Worm (Caenorhabditis elegans): Measurements from ENCODE around the gene mttu-1.
A peak's percentile ranks its signal among the peaks of the same experiment; 100 is the strongest.

mttu-1 gene

DNA sequence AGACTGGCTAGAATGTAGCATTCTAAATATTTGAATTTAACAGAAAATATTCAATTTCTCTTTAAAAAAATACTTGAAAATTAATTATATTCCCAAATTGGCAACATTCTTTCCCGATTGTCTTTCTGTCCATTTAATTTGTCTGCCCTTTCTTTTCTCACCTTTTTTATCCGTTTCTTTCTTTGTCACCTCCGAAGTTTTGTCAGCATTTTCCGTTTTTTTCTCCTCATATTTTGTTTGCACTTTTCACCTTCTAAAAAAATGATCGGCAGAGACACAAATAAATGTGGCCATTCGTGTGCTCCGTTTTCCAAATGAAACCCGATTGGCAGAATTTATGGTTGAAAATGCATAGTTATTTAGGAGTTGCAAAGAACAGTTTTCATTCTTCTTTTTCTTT, 19.4 kb upstream of the mttu-1 start:
- TF ChIP-seq W03F9.2 (tag; optimal IDR thresholded peaks at IDR 0.05) (no peak), dao-5 (tag; optimal IDR thresholded peaks at IDR 0.05) (no peak), him-1 (tag; optimal IDR thresholded peaks at IDR 0.05) (no peak)

DNA sequence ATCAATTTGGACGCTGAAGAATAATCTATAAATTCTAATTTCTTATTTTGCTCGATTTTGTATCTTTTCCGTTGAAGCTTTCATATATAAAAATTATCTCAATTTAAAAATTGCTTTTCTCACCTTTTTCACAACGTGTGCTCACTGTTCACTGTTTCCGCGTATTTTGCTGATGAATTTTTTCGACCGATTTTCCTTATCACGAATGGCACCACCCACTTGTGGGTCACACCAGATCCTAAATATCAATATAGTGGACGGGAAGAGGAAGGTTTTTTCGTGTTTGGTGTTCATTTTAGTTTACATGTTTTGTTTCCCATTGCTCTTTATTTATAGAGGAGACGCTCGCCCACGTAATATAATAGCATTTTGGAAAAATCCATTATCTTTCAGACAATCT, 19.0 kb upstream of the mttu-1 start:
- TF ChIP-seq him-1 (tag; optimal IDR thresholded peaks at IDR 0.05), result no peak

DNA sequence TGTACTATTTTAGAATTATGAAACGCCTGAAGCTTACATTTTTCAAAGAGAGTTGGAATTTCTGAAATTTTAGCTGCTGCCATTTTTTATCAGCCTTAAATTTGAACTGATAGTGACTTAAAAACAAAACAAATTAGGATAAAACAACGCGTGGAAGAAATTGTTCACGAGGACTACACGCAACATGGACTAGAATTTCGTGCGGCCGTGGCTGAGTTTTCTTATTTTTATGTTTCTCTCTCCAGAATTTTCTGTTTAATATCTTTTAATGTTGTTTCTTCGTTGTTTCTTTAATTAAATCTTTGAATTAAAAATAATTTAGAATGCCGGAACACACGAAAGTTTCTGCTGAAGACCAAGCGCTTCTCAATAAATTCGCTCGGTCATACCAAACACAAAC, 18.2 kb upstream of the mttu-1 start, which contains the start of the genes B0035.3, B0035.22 and pfd-4:
Gene B0035.3 (minus strand): TSS at position 114 of the 400 bp plus-strand sequence.
Gene B0035.22 (plus strand): TSS at position 269 of the 400 bp plus-strand sequence.
Gene pfd-4 (plus strand): TSS at position 323 of the 400 bp plus-strand sequence.
- TF ChIP-seq dao-5 (tag; optimal IDR thresholded peaks at IDR 0.05), result no peak
- TF ChIP-seq W03F9.2 (tag; optimal IDR thresholded peaks at IDR 0.05), result peak; percentile 81

DNA sequence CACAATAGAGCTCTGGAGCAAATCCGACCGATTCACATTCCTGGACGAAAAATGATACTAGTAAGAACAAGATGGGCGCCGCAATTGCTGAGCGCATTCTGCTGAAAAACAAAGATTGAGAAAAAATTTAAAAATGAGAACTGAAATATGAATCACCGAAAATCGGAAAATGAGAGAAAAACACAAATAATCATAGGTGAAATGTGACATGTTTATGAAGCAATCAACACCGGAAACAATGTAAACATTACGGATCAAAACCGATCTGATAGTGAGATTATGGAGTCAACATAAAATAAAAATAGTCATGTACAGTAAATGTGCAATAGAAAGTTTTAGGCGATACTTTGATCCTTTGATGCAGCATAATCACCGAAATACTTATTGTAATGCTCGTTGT, 17.2 kb upstream of the mttu-1 start, which contains the start of gene dnj-2:
Gene dnj-2 (minus strand): TSS at position 101 of the 400 bp plus-strand sequence.
- TF ChIP-seq dao-5 (tag; optimal IDR thresholded peaks at IDR 0.05), result no peak
- TF ChIP-seq him-1 (tag; optimal IDR thresholded peaks at IDR 0.05), result no peak
- no peak for TF ChIP-seq W03F9.2 (tag; optimal IDR thresholded peaks at IDR 0.05)

DNA sequence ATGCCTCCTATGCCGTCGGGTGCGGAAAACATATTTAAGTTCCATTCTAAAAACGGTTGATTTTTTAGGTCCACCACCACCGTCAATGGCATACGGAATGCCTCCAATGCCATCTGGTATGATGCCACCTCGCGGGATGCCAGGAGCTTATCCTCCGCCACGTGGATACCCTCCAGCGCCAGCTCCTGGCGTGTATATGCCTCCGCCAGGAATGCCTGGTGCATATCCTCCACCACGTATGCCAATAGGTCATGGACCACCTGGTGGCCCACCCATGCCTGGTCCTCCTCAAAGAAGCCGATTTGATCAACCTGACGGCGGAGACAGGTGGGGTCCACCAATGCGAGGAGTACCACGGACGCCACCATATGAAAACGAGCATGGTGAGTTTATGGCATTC, 14.8 kb upstream of the mttu-1 start:
- no peak for TF ChIP-seq him-1 (tag; optimal IDR thresholded peaks at IDR 0.05)
- TF ChIP-seq W03F9.2 (tag; optimal IDR thresholded peaks at IDR 0.05), result no peak
- no peak for TF ChIP-seq dao-5 (tag; optimal IDR thresholded peaks at IDR 0.05)

ce11 chrIV:11310624-11311023, 13.9 kb upstream of the mttu-1 start, which contains the start of gene znf-207:
TSS of gene znf-207 (plus strand) at chrIV:11310972.
- no peak for TF ChIP-seq him-1 (tag; optimal IDR thresholded peaks at IDR 0.05)
- peak; percentile 49 for TF ChIP-seq W03F9.2 (tag; optimal IDR thresholded peaks at IDR 0.05)

- TF ChIP-seq him-1 (tag; optimal IDR thresholded peaks at IDR 0.05), result no peak
- TF ChIP-seq dao-5 (tag; optimal IDR thresholded peaks at IDR 0.05), result no peak
- no peak for TF ChIP-seq W03F9.2 (tag; optimal IDR thresholded peaks at IDR 0.05)
These were observed 11.1 kb upstream of the mttu-1 start for ce11 chrIV:11307770-11308169.

- TF ChIP-seq dao-5 (tag; optimal IDR thresholded peaks at IDR 0.05), result no peak
- no peak for TF ChIP-seq W03F9.2 (tag; optimal IDR thresholded peaks at IDR 0.05)
- TF ChIP-seq him-1 (tag; optimal IDR thresholded peaks at IDR 0.05), result no peak
These were observed 9.9 kb upstream of the mttu-1 start, which contains the start of gene B0035.13 for ce11 chrIV:11306548-11306947. TSS of gene B0035.13 (minus strand) at chrIV:11306720.

ce11 chrIV:11304970-11305369, 8.3 kb upstream of the mttu-1 start:
- TF ChIP-seq dao-5 (tag; optimal IDR thresholded peaks at IDR 0.05), result no peak
- TF ChIP-seq W03F9.2 (tag; optimal IDR thresholded peaks at IDR 0.05), result no peak
- no peak for TF ChIP-seq him-1 (tag; optimal IDR thresholded peaks at IDR 0.05)

- TF ChIP-seq him-1 (tag; optimal IDR thresholded peaks at IDR 0.05), result no peak
- no peak for TF ChIP-seq W03F9.2 (tag; optimal IDR thresholded peaks at IDR 0.05)
- no peak for TF ChIP-seq dao-5 (tag; optimal IDR thresholded peaks at IDR 0.05)
These were observed 1.7 kb upstream of the mttu-1 start, which contains the start of the genes B0035.15 and dnj-1 for ce11 chrIV:11298154-11299086. TSS of gene B0035.15 (minus strand) at chrIV:11298252. TSS of gene dnj-1 (plus strand) at chrIV:11299036.

DNA sequence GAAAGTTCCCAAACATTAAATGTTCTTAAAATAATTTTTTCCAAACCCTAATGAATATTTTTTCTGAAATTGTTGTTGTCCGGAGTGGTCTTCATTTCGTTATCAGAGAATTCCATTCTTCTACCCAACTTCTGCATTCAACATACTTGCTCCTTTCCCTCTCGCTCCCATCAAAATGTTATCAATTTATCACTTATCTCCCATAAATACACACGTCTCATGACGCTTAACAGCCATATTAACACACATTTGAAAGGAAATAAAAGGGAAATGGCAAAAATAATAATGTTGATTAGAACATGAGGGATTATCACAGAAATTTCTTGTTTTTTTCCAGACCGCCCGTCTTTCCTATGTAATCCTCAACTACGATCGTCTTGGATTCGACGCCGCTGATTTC, 7.7 kb downstream of the mttu-1 start:
- no peak for TF ChIP-seq W03F9.2 (tag; optimal IDR thresholded peaks at IDR 0.05)
- TF ChIP-seq dao-5 (tag; optimal IDR thresholded peaks at IDR 0.05), result no peak
- no peak for TF ChIP-seq him-1 (tag; optimal IDR thresholded peaks at IDR 0.05)

DNA sequence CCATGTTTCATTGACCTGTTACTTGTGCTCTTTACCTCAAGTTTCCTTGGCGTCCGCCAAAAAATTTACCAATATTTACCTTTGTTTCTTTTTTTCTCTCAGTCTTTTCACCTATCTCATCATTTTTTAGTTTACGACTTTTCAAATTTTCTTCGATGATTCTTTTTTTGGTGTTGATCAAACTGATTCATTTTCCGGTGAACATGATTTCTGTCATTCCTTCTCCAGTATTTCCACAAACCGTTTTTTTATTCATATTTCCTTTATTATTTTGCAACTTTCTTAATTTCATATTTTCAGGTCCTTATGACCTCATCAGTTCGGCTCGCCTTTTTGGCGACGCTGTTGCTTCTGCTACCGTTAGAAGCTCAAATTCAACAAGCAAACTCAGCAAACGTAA, 9.2 kb downstream of the mttu-1 start, which contains the start of gene F54D1.6:
Gene F54D1.6 (plus strand): TSS at position 301 of the 400 bp plus-strand sequence.
- TF ChIP-seq W03F9.2 (tag; optimal IDR thresholded peaks at IDR 0.05) (no peak), him-1 (tag; optimal IDR thresholded peaks at IDR 0.05) (no peak), dao-5 (tag; optimal IDR thresholded peaks at IDR 0.05) (no peak)

DNA sequence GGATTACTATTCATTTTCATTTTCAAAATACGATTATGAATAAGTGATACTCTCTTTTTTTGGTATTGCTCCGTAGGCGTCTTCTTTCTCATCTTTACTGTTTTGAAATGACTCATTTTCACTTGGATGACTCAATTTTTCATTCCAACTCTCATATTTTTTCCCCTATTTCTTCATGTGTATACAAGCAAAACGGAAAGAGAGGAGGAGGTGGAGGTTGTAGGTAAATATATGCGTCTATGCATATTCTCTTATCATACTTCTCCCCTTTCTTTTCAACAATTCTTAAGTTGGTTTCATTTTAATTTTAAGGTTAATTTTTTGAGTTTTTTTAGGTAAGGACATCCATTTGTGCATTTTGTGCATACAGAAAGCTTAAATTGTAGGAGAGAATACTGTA, 10.6 kb downstream of the mttu-1 start:
- TF ChIP-seq dao-5 (tag; optimal IDR thresholded peaks at IDR 0.05) (no peak), W03F9.2 (tag; optimal IDR thresholded peaks at IDR 0.05) (no peak), him-1 (tag; optimal IDR thresholded peaks at IDR 0.05) (no peak)

DNA sequence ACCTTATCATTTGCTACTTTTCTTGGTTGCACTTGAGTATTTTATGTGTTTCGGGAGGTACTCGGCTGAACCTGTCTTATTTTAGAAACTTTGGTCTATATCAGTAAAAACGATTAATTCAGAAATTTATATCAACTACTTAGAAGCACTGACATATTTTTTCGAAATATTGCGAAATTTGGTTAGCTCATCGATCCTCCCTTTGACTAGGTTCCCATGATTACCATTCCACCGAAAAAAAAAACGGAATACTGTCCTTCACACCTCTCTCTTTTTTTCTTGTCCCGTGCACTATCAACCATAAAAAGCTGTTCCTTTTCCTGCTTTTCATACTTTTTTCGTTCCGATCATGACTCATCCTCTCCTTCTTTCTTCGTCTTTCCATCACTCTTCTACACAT, 11.4 kb downstream of the mttu-1 start:
- TF ChIP-seq W03F9.2 (tag; optimal IDR thresholded peaks at IDR 0.05) (no peak), him-1 (tag; optimal IDR thresholded peaks at IDR 0.05) (no peak), dao-5 (tag; optimal IDR thresholded peaks at IDR 0.05) (no peak)

Data from whole organism, L4/young adult.